Fruit fly (Drosophila melanogaster) whole organism, prepupa: ENCODE results near the gene CG42764.

Experiments used
- Blimp-1 ChIP-seq: fragments of 200-800 bp; sonication (Bioruptor generic); optimal IDR thresholded peaks from 3 replicates; lab custom pipeline; 2017; ENCODE audit warnings: missing biosample characterization, missing genetic modification characterization, mild to moderate bottlenecking, moderate library complexity, missing genetic modification reagents
- CG10631 ChIP-seq: fragments of 200-800 bp; sonication (Bioruptor generic); optimal IDR thresholded peaks from 2 replicates; lab custom pipeline; 2016; ENCODE audit warnings: missing biosample characterization, missing genetic modification characterization
- CG10669 ChIP-seq: fragments of 200-800 bp; sonication (Bioruptor generic); optimal IDR thresholded peaks from 3 replicates; lab custom pipeline; 2018; ENCODE audit warnings: missing biosample characterization, mild to moderate bottlenecking, missing genetic modification characterization, moderate library complexity
- CG11294 ChIP-seq: fragments of 200-800 bp; sonication (Bioruptor generic); IDR thresholded peaks from 2 replicates; pipeline ENCODE4 v1.3.6; 2022; ENCODE audit warnings: missing biosample characterization, missing genetic modification characterization
- CG11762 ChIP-seq: fragments of 200-800 bp; sonication (Bioruptor generic); optimal IDR thresholded peaks from 3 replicates; lab custom pipeline; 2016; ENCODE audit warnings: missing biosample characterization, missing genetic modification characterization; ENCODE audit not compliant: insufficient read depth
- CG15336 ChIP-seq: fragments of 200-800 bp; sonication (Bioruptor generic); IDR thresholded peaks from 2 replicates; pipeline ENCODE4 v1.3.6; 2022; ENCODE audit warnings: missing biosample characterization, missing genetic modification characterization
- CG16779 ChIP-seq: fragments of 200-800 bp; sonication (Bioruptor generic); optimal IDR thresholded peaks from 3 replicates; lab custom pipeline; 2017; ENCODE audit warnings: missing biosample characterization, mild to moderate bottlenecking, missing genetic modification characterization
- CG3032 ChIP-seq: fragments of 200-800 bp; optimal IDR thresholded peaks from 2 replicates; lab custom pipeline; 2019; ENCODE audit warnings: missing biosample characterization, mild to moderate bottlenecking, missing genetic modification characterization, moderate library complexity
- CG31627 ChIP-seq: fragments of 200-800 bp; sonication (Bioruptor generic); optimal IDR thresholded peaks from 3 replicates; lab custom pipeline; 2016; ENCODE audit warnings: missing biosample characterization, missing genetic modification characterization
- CG32006 ChIP-seq: fragments of 200-800 bp; sonication (Bioruptor generic); optimal IDR thresholded peaks from 3 replicates; lab custom pipeline; 2017; ENCODE audit warnings: missing biosample characterization, mild to moderate bottlenecking, missing genetic modification characterization
- CG34406 ChIP-seq: fragments of 200-800 bp; sonication (Bioruptor generic); optimal IDR thresholded peaks from 3 replicates; lab custom pipeline; 2016; ENCODE audit warnings: missing biosample characterization, missing genetic modification characterization
- CG3919 ChIP-seq: fragments of 200-800 bp; sonication (Bioruptor generic); optimal IDR thresholded peaks from 3 replicates; lab custom pipeline; 2016; ENCODE audit warnings: missing biosample characterization, missing genetic modification characterization
- CG6163 ChIP-seq: fragments of 200-800 bp; sonication (Bioruptor generic); IDR thresholded peaks from 3 replicates; pipeline ENCODE4 v1.3.6; 2022; ENCODE audit warnings: missing biosample characterization, missing genetic modification characterization
- CG6276 ChIP-seq: fragments of 200-800 bp; sonication (Bioruptor generic); optimal IDR thresholded peaks from 2 replicates; lab custom pipeline; 2017; ENCODE audit warnings: missing biosample characterization, mild to moderate bottlenecking, missing genetic modification characterization
- CG6808 ChIP-seq: fragments of 200-800 bp; sonication (Bioruptor generic); optimal IDR thresholded peaks from 3 replicates; lab custom pipeline; 2017; ENCODE audit warnings: missing biosample characterization, missing genetic modification characterization, mild to moderate bottlenecking, moderate library complexity, missing genetic modification reagents
- CG6854 ChIP-seq: fragments of 200-800 bp; sonication (Bioruptor generic); optimal IDR thresholded peaks from 2 replicates; lab custom pipeline; 2017; ENCODE audit warnings: missing biosample characterization, mild to moderate bottlenecking, missing genetic modification characterization
- CG7368 ChIP-seq: fragments of 200-800 bp; sonication (Bioruptor generic); optimal IDR thresholded peaks from 3 replicates; lab custom pipeline; 2016; ENCODE audit warnings: missing biosample characterization, missing genetic modification characterization
- CG9139 ChIP-seq: fragments of 200-800 bp; sonication (Bioruptor generic); optimal IDR thresholded peaks from 3 replicates; lab custom pipeline; 2017; ENCODE audit warnings: missing biosample characterization, mild to moderate bottlenecking, missing genetic modification characterization
- Eip75B ChIP-seq: fragments of 200-800 bp; sonication (Bioruptor generic); optimal IDR thresholded peaks from 3 replicates; lab custom pipeline; 2016; ENCODE audit warnings: missing biosample characterization, missing genetic modification characterization
- Eip78C ChIP-seq: fragments of 200-800 bp; sonication (Bioruptor generic); peaks from one replicate; lab custom pipeline; 2016; ENCODE audit warnings: missing biosample characterization, missing genetic modification characterization
- Ets21C ChIP-seq: fragments of 200-800 bp; sonication (Bioruptor generic); optimal IDR thresholded peaks from 3 replicates; lab custom pipeline; 2016; ENCODE audit warnings: missing biosample characterization, missing genetic modification characterization
- Ets96B ChIP-seq: fragments of 200-800 bp; optimal IDR thresholded peaks from 2 replicates; lab custom pipeline; 2019; ENCODE audit warnings: missing biosample characterization, mild to moderate bottlenecking, missing genetic modification characterization, moderate library complexity
- Hr38 ChIP-seq: sonication (Bioruptor generic); optimal IDR thresholded peaks from 2 replicates; lab custom pipeline; 2016; ENCODE audit warnings: missing biosample characterization, missing genetic modification characterization
- Hr39 ChIP-seq: fragments of 200-800 bp; sonication (Bioruptor generic); optimal IDR thresholded peaks from 2 replicates; lab custom pipeline; 2016; ENCODE audit warnings: missing biosample characterization, missing genetic modification characterization
- Hr4 ChIP-seq: fragments of 200-800 bp; sonication (Bioruptor generic); optimal IDR thresholded peaks from 3 replicates; lab custom pipeline; 2016; ENCODE audit warnings: missing biosample characterization, missing genetic modification characterization
- Lpt ChIP-seq: fragments of 200-800 bp; sonication (Bioruptor generic); optimal IDR thresholded peaks from 3 replicates; lab custom pipeline; 2016; ENCODE audit warnings: missing biosample characterization, missing genetic modification characterization
- Met ChIP-seq: fragments of 200-800 bp; sonication (Bioruptor generic); optimal IDR thresholded peaks from 3 replicates; lab custom pipeline; 2016; ENCODE audit warnings: missing biosample characterization, missing genetic modification characterization
- OdsH ChIP-seq: fragments of 200-800 bp; sonication (Bioruptor generic); optimal IDR thresholded peaks from 3 replicates; lab custom pipeline; 2016; ENCODE audit warnings: missing biosample characterization, missing genetic modification characterization
- Smox ChIP-seq: fragments of 200-800 bp; sonication (Bioruptor generic); optimal IDR thresholded peaks from 3 replicates; lab custom pipeline; 2016; ENCODE audit warnings: missing biosample characterization, missing genetic modification characterization
- Sox102F ChIP-seq: fragments of 200-800 bp; sonication (Bioruptor generic); optimal IDR thresholded peaks from 2 replicates; lab custom pipeline; 2016; ENCODE audit warnings: missing biosample characterization, mild to moderate bottlenecking, missing genetic modification characterization
- Sox14 ChIP-seq: fragments of 200-800 bp; sonication (Bioruptor generic); optimal IDR thresholded peaks from 3 replicates; lab custom pipeline; 2016; ENCODE audit warnings: missing biosample characterization, missing genetic modification characterization
- Sox15 ChIP-seq: fragments of 200-800 bp; sonication (Bioruptor generic); optimal IDR thresholded peaks from 3 replicates; lab custom pipeline; 2016; ENCODE audit warnings: missing biosample characterization, missing genetic modification characterization
- achi ChIP-seq: fragments of 200-800 bp; sonication (Bioruptor generic); optimal IDR thresholded peaks from 3 replicates; lab custom pipeline; 2016; ENCODE audit warnings: missing biosample characterization, missing genetic modification characterization
- acj6 ChIP-seq: fragments of 200-800 bp; sonication (Bioruptor generic); optimal IDR thresholded peaks from 3 replicates; lab custom pipeline; 2016; ENCODE audit warnings: missing biosample characterization, missing genetic modification characterization
- cyc ChIP-seq: fragments of 200-800 bp; sonication (Bioruptor generic); optimal IDR thresholded peaks from 3 replicates; lab custom pipeline; 2016; ENCODE audit warnings: missing biosample characterization, missing genetic modification characterization
- dsx ChIP-seq: fragments of 200-800 bp; optimal IDR thresholded peaks from 3 replicates; lab custom pipeline; 2019; ENCODE audit warnings: missing biosample characterization, mild to moderate bottlenecking, missing genetic modification characterization, moderate library complexity; ENCODE audit not compliant: poor library complexity, severe bottlenecking
- eg ChIP-seq: fragments of 200-800 bp; sonication (Bioruptor generic); IDR thresholded peaks from 3 replicates; pipeline ENCODE4 v1.3.6; 2022; ENCODE audit warnings: missing biosample characterization, missing genetic modification characterization
- esn ChIP-seq: fragments of 200-800 bp; sonication (Bioruptor generic); optimal IDR thresholded peaks from 2 replicates; lab custom pipeline; 2016; ENCODE audit warnings: missing biosample characterization, mild to moderate bottlenecking, missing genetic modification characterization, moderate library complexity
- fd85E ChIP-seq: fragments of 200-800 bp; sonication (Bioruptor generic); optimal IDR thresholded peaks from 3 replicates; lab custom pipeline; 2016; ENCODE audit warnings: missing biosample characterization, missing genetic modification characterization
- fkh ChIP-seq: fragments of 200-800 bp; sonication (Bioruptor generic); optimal IDR thresholded peaks from 3 replicates; lab custom pipeline; 2017; ENCODE audit warnings: missing biosample characterization, mild to moderate bottlenecking, missing genetic modification characterization, moderate library complexity
- lz ChIP-seq: fragments of 200-800 bp; sonication (Bioruptor generic); optimal IDR thresholded peaks from 3 replicates; lab custom pipeline; 2016; ENCODE audit warnings: missing biosample characterization, missing genetic modification characterization
- net ChIP-seq: fragments of 200-800 bp; sonication (Bioruptor generic); optimal IDR thresholded peaks from 3 replicates; lab custom pipeline; 2016; ENCODE audit warnings: missing biosample characterization, missing genetic modification characterization
- pdm3 ChIP-seq: fragments of 200-800 bp; sonication (Bioruptor generic); optimal IDR thresholded peaks from 3 replicates; lab custom pipeline; 2016; ENCODE audit warnings: missing biosample characterization, missing genetic modification characterization
- salr ChIP-seq, 2 experiments: fragments of 200-800 bp; sonication (Bioruptor generic); optimal IDR thresholded peaks; 3 replicates each; lab custom pipeline; 2016 to 2018; ENCODE audit warnings: missing biosample characterization in 2 of 2, missing genetic modification characterization in 2 of 2, mild to moderate bottlenecking in 1 of 2
- svp ChIP-seq: fragments of 200-800 bp; sonication (Bioruptor generic); peaks from one replicate; lab custom pipeline; 2016; ENCODE audit warnings: missing biosample characterization, missing genetic modification characterization
- topi ChIP-seq: fragments of 200-800 bp; sonication (Bioruptor generic); optimal IDR thresholded peaks from 3 replicates; lab custom pipeline; 2016; ENCODE audit warnings: missing biosample characterization, missing genetic modification characterization

Gene CG42764

dm6 chr3L:20447337-20447736 is 18.5 kb downstream of the CG42764 start (continued):
- no peak for TF ChIP-seq Ets21C
- no peak for TF ChIP-seq salr (GFP tag; optimal IDR thresholded peaks at IDR 0.05; lab: Kevin White, UChicago)
- peak; percentile 3 for TF ChIP-seq CG3919 (GFP tag; lab: Kevin White, UChicago)
- TF ChIP-seq CG10669 (GFP tag; lab: Kevin White, UChicago), result no peak
- peak; percentile 31 for TF ChIP-seq lz (GFP tag; lab: Kevin White, UChicago)
- no peak for TF ChIP-seq CG31627 (GFP tag; lab: Kevin White, UChicago)
- TF ChIP-seq acj6 (GFP tag; lab: Kevin White, UChicago), result peak; percentile 18

- TF ChIP-seq Smox (GFP tag; lab: Kevin White, UChicago), result no peak
- peak; percentile 96 for TF ChIP-seq svp (GFP tag; lab: Kevin White, UChicago)
- TF ChIP-seq CG6163 (GFP tag; lab: Robert Waterston, UW), result 0 out of 3 replicates have a peak, but pooled peaks have one; percentile 22
These were observed 19.8 kb downstream of the CG42764 start for dm6 chr3L:20446030-20446429.

dm6 chr3L:20444815-20445519 is 20.9 kb downstream of the CG42764 start:
- TF ChIP-seq net (GFP tag; lab: Kevin White, UChicago), result peak; percentile 92
- TF ChIP-seq eg (GFP tag; lab: Robert Waterston, UW), result peak; percentile 92
- TF ChIP-seq CG6808 (GFP tag; lab: Kevin White, UChicago), result peak; percentile 76
- peak; percentile 76 for TF ChIP-seq CG9139
- TF ChIP-seq CG15336, result peak; percentile 89
- TF ChIP-seq esn (GFP tag; lab: Kevin White, UChicago), result peak; percentile 93
- peak; percentile 81 for TF ChIP-seq Hr39 (GFP tag; lab: Kevin White, UChicago)
- TF ChIP-seq OdsH (GFP tag; lab: Kevin White, UChicago), result peak; percentile 94
- TF ChIP-seq Ets96B (tag; lab: Kevin White, UChicago), result peak; percentile 82
- peak; percentile 91 for TF ChIP-seq CG32006 (GFP tag; lab: Kevin White, UChicago)
- TF ChIP-seq cyc (GFP tag; lab: Kevin White, UChicago), result peak; percentile 81
- peak; percentile 85 for TF ChIP-seq Eip75B (GFP tag; lab: Kevin White, UChicago)
- peak; percentile 82 for TF ChIP-seq CG6854 (GFP tag; lab: Kevin White, UChicago)
- TF ChIP-seq achi, result peak; percentile 92
- peak; percentile 23 for TF ChIP-seq fkh
- TF ChIP-seq Hr38 (GFP tag; lab: Kevin White, UChicago), result no peak
- peak; percentile 88 for TF ChIP-seq Smox (GFP tag; lab: Kevin White, UChicago)
- TF ChIP-seq CG10631 (GFP tag; lab: Kevin White, UChicago), result peak; percentile 88
- TF ChIP-seq CG3032 (tag; lab: Kevin White, UChicago), result peak; percentile 73
- peak; percentile 72 for TF ChIP-seq Blimp-1 (GFP tag; lab: Kevin White, UChicago)
- peak; percentile 91 for TF ChIP-seq topi (GFP tag; lab: Kevin White, UChicago)
- peak; percentile 82 for TF ChIP-seq Lpt (GFP tag; lab: Kevin White, UChicago)
- peak; percentile 71 for TF ChIP-seq fd85E (GFP tag; lab: Kevin White, UChicago)
- peak; percentile 82 for TF ChIP-seq pdm3
- peak; percentile 91 for TF ChIP-seq CG34406
- TF ChIP-seq Hr4 (GFP tag; lab: Kevin White, UChicago), result peak; percentile 77
- peak; percentile 87 for TF ChIP-seq Met
- peak; percentile 80 for TF ChIP-seq CG16779 (tag; lab: Kevin White, UChicago)
- peak; percentile 92 for TF ChIP-seq acj6 (GFP tag; lab: Kevin White, UChicago)
- TF ChIP-seq CG7368 (GFP tag; lab: Kevin White, UChicago), result peak; percentile 89
- TF ChIP-seq salr (GFP tag; optimal IDR thresholded peaks at IDR 0.05; lab: Kevin White, UChicago), result peak; percentile 68 to 91
- peak; percentile 93 for TF ChIP-seq Sox102F
- TF ChIP-seq CG11294 (GFP tag; lab: Robert Waterston, UW), result peak; percentile 80
- TF ChIP-seq CG11762 (GFP tag; lab: Kevin White, UChicago), result peak; percentile 84
- peak; percentile 71 for TF ChIP-seq Ets21C
- TF ChIP-seq Eip78C (GFP tag; lab: Kevin White, UChicago), result peak; percentile 96
- peak; percentile 77 for TF ChIP-seq dsx
- TF ChIP-seq Sox15 (GFP tag; lab: Kevin White, UChicago), result peak; percentile 83
- TF ChIP-seq CG6163 (GFP tag; lab: Robert Waterston, UW), result peak; percentile 95
- peak; percentile 86 for TF ChIP-seq Sox14 (GFP tag; lab: Kevin White, UChicago)
- peak; percentile 86 for TF ChIP-seq CG6276 (GFP tag; lab: Kevin White, UChicago)
- TF ChIP-seq CG31627 (GFP tag; lab: Kevin White, UChicago), result peak; percentile 75
